Fruit fly (Drosophila melanogaster) whole organism, embryonic: ENCODE measurements around the gene Octbeta2R.

Experiments
- BtbVII ChIP-seq: fragments of 200-800 bp; sonication (Bioruptor generic); optimal IDR thresholded peaks from 3 replicates; lab custom pipeline; 2017; ENCODE audit warnings: missing biosample characterization, mild to moderate bottlenecking, missing genetic modification characterization
- CG10209 ChIP-seq: fragments of 200-800 bp; sonication (Bioruptor generic); optimal IDR thresholded peaks from 3 replicates; lab custom pipeline; 2017; ENCODE audit warnings: missing biosample characterization, mild to moderate bottlenecking, missing genetic modification characterization, missing genetic modification reagents
- CG12236 ChIP-seq: fragments of 200-800 bp; sonication (Bioruptor generic); optimal IDR thresholded peaks from 2 replicates; lab custom pipeline; 2016; ENCODE audit warnings: missing biosample characterization, missing genetic modification characterization
- CG12659 ChIP-seq: fragments of 200-800 bp; sonication (Bioruptor generic); optimal IDR thresholded peaks from 3 replicates; lab custom pipeline; 2017; ENCODE audit warnings: mild to moderate bottlenecking, missing biosample characterization, missing genetic modification reagents, missing genetic modification characterization
- CG15269 ChIP-seq: fragments of 200-800 bp; sonication (Bioruptor generic); optimal IDR thresholded peaks from 2 replicates; lab custom pipeline; 2018; ENCODE audit warnings: missing biosample characterization, mild to moderate bottlenecking, missing genetic modification characterization, moderate library complexity
- CG16813 ChIP-seq: fragments of 200-800 bp; sonication (Bioruptor generic); IDR thresholded peaks from 3 replicates; pipeline ENCODE4 v1.3.6; 2022; ENCODE audit warnings: missing biosample characterization, missing genetic modification characterization; ENCODE audit not compliant: partially characterized antibody
- CG2875 ChIP-seq: fragments of 200-800 bp; sonication (Bioruptor generic); optimal IDR thresholded peaks from 2 replicates; lab custom pipeline; 2017; ENCODE audit warnings: missing biosample characterization, mild to moderate bottlenecking, missing genetic modification characterization, missing genetic modification reagents
- CG33557 ChIP-seq: fragments of 200-800 bp; sonication (Bioruptor generic); optimal IDR thresholded peaks from 2 replicates; lab custom pipeline; 2019; ENCODE audit warnings: missing biosample characterization, mild to moderate bottlenecking, missing genetic modification characterization, moderate library complexity
- CG34376 ChIP-seq: fragments of 200-800 bp; sonication (Bioruptor generic); optimal IDR thresholded peaks from 2 replicates; lab custom pipeline; 2018; ENCODE audit warnings: missing biosample characterization, mild to moderate bottlenecking, missing genetic modification characterization
- CG4820 ChIP-seq: fragments of 200-800 bp; sonication (Bioruptor generic); optimal IDR thresholded peaks from 3 replicates; lab custom pipeline; 2016; ENCODE audit warnings: missing biosample characterization, missing genetic modification characterization
- CG5180 ChIP-seq: fragments of 200-800 bp; sonication (Bioruptor generic); optimal IDR thresholded peaks from 3 replicates; lab custom pipeline; 2017; ENCODE audit warnings: missing biosample characterization, missing genetic modification characterization, mild to moderate bottlenecking, moderate library complexity, missing genetic modification reagents
- CG7745 ChIP-seq: fragments of 200-800 bp; sonication (Bioruptor generic); optimal IDR thresholded peaks from 2 replicates; lab custom pipeline; 2018; ENCODE audit warnings: missing biosample characterization, mild to moderate bottlenecking, missing genetic modification characterization, moderate library complexity
- CG7839 ChIP-seq: fragments of 200-800 bp; sonication (Bioruptor generic); optimal IDR thresholded peaks from 3 replicates; lab custom pipeline; 2018; ENCODE audit warnings: missing biosample characterization, mild to moderate bottlenecking, missing genetic modification characterization, moderate library complexity
- CG8359 ChIP-seq: fragments of 200-800 bp; sonication (Bioruptor generic); optimal IDR thresholded peaks from 2 replicates; lab custom pipeline; 2017; ENCODE audit warnings: missing biosample characterization, mild to moderate bottlenecking, missing genetic modification characterization, borderline replicate concordance
- CG8478 ChIP-seq: fragments of >200 bp; optimal IDR thresholded peaks from 2 replicates; lab custom pipeline; 2018
- CG9609 ChIP-seq: fragments of 200-800 bp; sonication (Bioruptor generic); optimal IDR thresholded peaks from 3 replicates; lab custom pipeline; 2016; ENCODE audit warnings: missing biosample characterization, missing genetic modification characterization
- CkIIα-i1 ChIP-seq: fragments of 200-800 bp; sonication (Bioruptor generic); IDR thresholded peaks from 2 replicates; pipeline ENCODE4 v1.3.6; 2022; ENCODE audit warnings: missing biosample characterization, missing genetic modification characterization
- Dip3 ChIP-seq: fragments of 200-800 bp; sonication (Bioruptor generic); optimal IDR thresholded peaks from 3 replicates; lab custom pipeline; 2016; ENCODE audit warnings: missing biosample characterization, missing genetic modification characterization
- Dref ChIP-seq: fragments of 200-800 bp; sonication (Bioruptor generic); IDR thresholded peaks from 2 replicates; pipeline ENCODE4 v1.3.6; 2022; ENCODE audit warnings: missing biosample characterization, missing genetic modification characterization
- Ets97D ChIP-seq: fragments of 200-800 bp; sonication (Bioruptor generic); optimal IDR thresholded peaks from 3 replicates; lab custom pipeline; 2016; ENCODE audit warnings: missing biosample characterization, missing genetic modification characterization
- Fer3 ChIP-seq: fragments of 200-800 bp; sonication (Bioruptor generic); optimal IDR thresholded peaks from 2 replicates; lab custom pipeline; 2018; ENCODE audit warnings: missing biosample characterization, mild to moderate bottlenecking, missing genetic modification characterization, moderate library complexity
- HLHmδ ChIP-seq: fragments of 200-800 bp; sonication (Bioruptor generic); optimal IDR thresholded peaks from 2 replicates; lab custom pipeline; 2018; ENCODE audit warnings: missing biosample characterization, mild to moderate bottlenecking, missing genetic modification characterization, moderate library complexity
- HmgD ChIP-seq: fragments of 200-800 bp; sonication (Bioruptor generic); optimal IDR thresholded peaks from 3 replicates; lab custom pipeline; 2016; ENCODE audit warnings: missing biosample characterization, missing genetic modification characterization
- Hsf ChIP-seq: fragments of 200-800 bp; sonication (Bioruptor generic); optimal IDR thresholded peaks from 3 replicates; lab custom pipeline; 2016; ENCODE audit warnings: missing biosample characterization, missing genetic modification characterization
- NK7.1 ChIP-seq: fragments of 200-800 bp; sonication (Bioruptor generic); optimal IDR thresholded peaks from 3 replicates; lab custom pipeline; 2016; ENCODE audit warnings: missing biosample characterization, missing genetic modification characterization
- Neu2 ChIP-seq: fragments of 200-800 bp; sonication (Bioruptor generic); optimal IDR thresholded peaks from 3 replicates; lab custom pipeline; 2016; ENCODE audit warnings: missing biosample characterization, missing genetic modification characterization, borderline replicate concordance
- Nf-YB ChIP-seq: fragments of 200-800 bp; sonication (Bioruptor generic); optimal IDR thresholded peaks from 3 replicates; lab custom pipeline; 2019; ENCODE audit warnings: missing biosample characterization, mild to moderate bottlenecking, missing genetic modification characterization, moderate library complexity
- Nf-YC ChIP-seq: fragments of 200-800 bp; optimal IDR thresholded peaks from 3 replicates; lab custom pipeline; 2019; ENCODE audit warnings: missing biosample characterization, mild to moderate bottlenecking, missing genetic modification characterization, moderate library complexity
- Xbp1 ChIP-seq: fragments of 200-800 bp; sonication (Bioruptor generic); optimal IDR thresholded peaks from 3 replicates; lab custom pipeline; 2016; ENCODE audit warnings: missing biosample characterization, mild to moderate bottlenecking, missing genetic modification characterization
- Xrp1 ChIP-seq: fragments of 200-800 bp; sonication (Bioruptor generic); IDR thresholded peaks from 2 replicates; pipeline ENCODE4 v1.3.6; 2022; ENCODE audit warnings: missing biosample characterization, missing genetic modification characterization
- YL-1 ChIP-seq: fragments of 200-800 bp; sonication (Bioruptor generic); optimal IDR thresholded peaks from 3 replicates; lab custom pipeline; 2017; ENCODE audit warnings: missing biosample characterization, mild to moderate bottlenecking, missing genetic modification characterization
- aop ChIP-seq: fragments of 200-800 bp; sonication (Bioruptor generic); IDR thresholded peaks from 2 replicates; pipeline ENCODE4 v1.3.6; 2022; ENCODE audit warnings: missing biosample characterization, missing genetic modification characterization
- az2 ChIP-seq: fragments of 200-800 bp; sonication (Bioruptor generic); optimal IDR thresholded peaks from 3 replicates; lab custom pipeline; 2016; ENCODE audit warnings: missing biosample characterization, missing genetic modification characterization
- crp ChIP-seq, 2 experiments: fragments of 200-800 bp; sonication (Bioruptor generic); optimal IDR thresholded peaks; 2 replicates in 1 of 2; 3 replicates in 1 of 2; lab custom pipeline; 2017; ENCODE audit warnings: missing biosample characterization in 2 of 2, missing genetic modification characterization in 2 of 2, mild to moderate bottlenecking in 1 of 2, moderate library complexity in 1 of 2
- emc ChIP-seq: fragments of 200-800 bp; sonication (Bioruptor generic); optimal IDR thresholded peaks from 2 replicates; lab custom pipeline; 2016; ENCODE audit warnings: missing biosample characterization, missing genetic modification characterization
- ewg ChIP-seq: fragments of 200-800 bp; sonication (Bioruptor generic); optimal IDR thresholded peaks from 3 replicates; lab custom pipeline; 2017; ENCODE audit warnings: mild to moderate bottlenecking, missing biosample characterization, missing genetic modification reagents, missing genetic modification characterization
- gro ChIP-seq: fragments of 200-800 bp; sonication (Bioruptor generic); optimal IDR thresholded peaks from 2 replicates; lab custom pipeline; 2016; ENCODE audit warnings: missing biosample characterization, missing genetic modification characterization
- maf-S ChIP-seq: fragments of 200-800 bp; sonication (Bioruptor generic); optimal IDR thresholded peaks from 2 replicates; lab custom pipeline; 2016; ENCODE audit warnings: missing biosample characterization, missing genetic modification characterization
- nerfin-1 ChIP-seq: fragments of 200-800 bp; sonication (Bioruptor generic); optimal IDR thresholded peaks from 3 replicates; lab custom pipeline; 2019; ENCODE audit warnings: missing biosample characterization, mild to moderate bottlenecking, missing genetic modification characterization, moderate library complexity
- nmo ChIP-seq: fragments of 200-800 bp; sonication (Bioruptor generic); optimal IDR thresholded peaks from 2 replicates; lab custom pipeline; 2018; ENCODE audit warnings: missing biosample characterization, mild to moderate bottlenecking, missing genetic modification characterization, moderate library complexity
- org-1 ChIP-seq: fragments of 200-800 bp; sonication (Bioruptor generic); optimal IDR thresholded peaks from 2 replicates; lab custom pipeline; 2017; ENCODE audit warnings: missing biosample characterization, missing genetic modification characterization
- pita ChIP-seq: fragments of 200-800 bp; sonication (Bioruptor generic); optimal IDR thresholded peaks from 2 replicates; lab custom pipeline; 2017; ENCODE audit warnings: missing biosample characterization, mild to moderate bottlenecking, missing genetic modification characterization
- repo ChIP-seq: fragments of 200-800 bp; sonication (Bioruptor generic); optimal IDR thresholded peaks from 2 replicates; lab custom pipeline; 2016; ENCODE audit warnings: missing biosample characterization, missing genetic modification characterization
- row ChIP-seq: fragments of 200-800 bp; sonication (Bioruptor generic); IDR thresholded peaks from 3 replicates; pipeline ENCODE4 v1.3.6; 2022; ENCODE audit warnings: missing biosample characterization, missing genetic modification characterization
- run ChIP-seq: fragments of 200-800 bp; sonication (Bioruptor generic); optimal IDR thresholded peaks from 3 replicates; lab custom pipeline; 2018; ENCODE audit warnings: missing biosample characterization, mild to moderate bottlenecking, missing genetic modification characterization
- sens ChIP-seq: fragments of 200-800 bp; sonication (Bioruptor generic); peaks from one replicate; lab custom pipeline; 2016; ENCODE audit warnings: missing biosample characterization, missing genetic modification characterization
- sima ChIP-seq: fragments of 200-800 bp; sonication (Bioruptor generic); optimal IDR thresholded peaks from 2 replicates; lab custom pipeline; 2016; ENCODE audit warnings: missing biosample characterization, missing genetic modification characterization
- stc ChIP-seq: fragments of 200-800 bp; sonication (Bioruptor generic); IDR thresholded peaks from 2 replicates; pipeline ENCODE4 v1.3.6; 2022; ENCODE audit warnings: missing biosample characterization, missing genetic modification characterization
- tll ChIP-seq, 2 experiments: fragments of 200-800 bp in 1 of 2; fragments of >200 bp in 1 of 2; sonication (Bioruptor generic) in 1 of 2; optimal IDR thresholded peaks; 2 replicates each; lab custom pipeline; 2017 to 2019; ENCODE audit warnings: missing biosample characterization in 2 of 2, missing genetic modification characterization in 2 of 2, mild to moderate bottlenecking in 1 of 2, moderate library complexity in 1 of 2
- ttk ChIP-seq: fragments of 200-800 bp; sonication (Bioruptor generic); IDR thresholded peaks from 2 replicates; pipeline ENCODE4 v2.1.2; 2022; ENCODE audit warnings: missing biosample characterization, missing genetic modification characterization

Gene Octbeta2R

dm6 chr3R:12627691-12628148, 32.2 kb upstream of the Octbeta2R start, which contains the start of the genes Vha55 and Snx3 (continued):
- peak; percentile 98 for TF ChIP-seq pita (GFP tag; lab: Kevin White, UChicago)
- peak; percentile 62 for TF ChIP-seq Nf-YC (tag; lab: Kevin White, UChicago)
- TF ChIP-seq CG10209 (GFP tag; lab: Kevin White, UChicago) = peak; percentile 55
- peak in 1 of 2 experiments; percentile 82 for TF ChIP-seq crp (GFP tag; optimal IDR thresholded peaks at IDR 0.05; lab: Kevin White, UChicago)
- TF ChIP-seq NK7.1 (GFP tag; lab: Kevin White, UChicago) = peak; percentile 77
- peak; percentile 82 for TF ChIP-seq CG8478 (lab: Kevin White, UChicago)
- peak; percentile 95 for TF ChIP-seq nerfin-1 (tag; lab: Kevin White, UChicago)
- peak; percentile 25 for TF ChIP-seq CG2875 (GFP tag; lab: Kevin White, UChicago)
- peak; percentile 89 for TF ChIP-seq Xbp1 (GFP tag; lab: Kevin White, UChicago)
- peak; percentile 36 for TF ChIP-seq sima (GFP tag; lab: Kevin White, UChicago)
- TF ChIP-seq CG4820 = peak; percentile 68
- TF ChIP-seq CG8359 (GFP tag; lab: Kevin White, UChicago) = no peak
- peak; percentile 95 for TF ChIP-seq CG12659 (GFP tag; lab: Kevin White, UChicago)
- peak; percentile 27 for TF ChIP-seq repo (GFP tag; lab: Kevin White, UChicago)
- peak; percentile 83 for TF ChIP-seq Hsf (GFP tag; lab: Kevin White, UChicago)
- no peak for TF ChIP-seq CkIIα-i1 (GFP tag; lab: Robert Waterston, UW)
- no peak for TF ChIP-seq CG16813 (GFP tag; lab: Robert Waterston, UW)
- TF ChIP-seq CG7839 (tag; lab: Kevin White, UChicago) = peak; percentile 36
- TF ChIP-seq Fer3 = peak; percentile 57
- TF ChIP-seq CG33557 (GFP tag; lab: Kevin White, UChicago) = peak; percentile 37
- no peak for TF ChIP-seq ttk (GFP tag; lab: Robert Waterston, UW)
- no peak for TF ChIP-seq Dref (GFP tag; lab: Robert Waterston, UW)
- peak; percentile 3 for TF ChIP-seq run (tag; lab: Kevin White, UChicago)
- peak; percentile 46 for TF ChIP-seq ewg (GFP tag; lab: Kevin White, UChicago)
- TF ChIP-seq az2 (GFP tag; lab: Kevin White, UChicago) = peak; percentile 52
- peak in 1 of 2 experiments; percentile 46 for TF ChIP-seq tll (GFP tag; optimal IDR thresholded peaks at IDR 0.05; lab: Kevin White, UChicago)
- TF ChIP-seq YL-1 (GFP tag; lab: Kevin White, UChicago) = peak; percentile 81
- TF ChIP-seq HLHmδ = peak; percentile 76
- peak; percentile 44 for TF ChIP-seq BtbVII (GFP tag; lab: Kevin White, UChicago)
- peak; percentile 48 for TF ChIP-seq Nf-YB
- no peak for TF ChIP-seq aop (GFP tag; lab: Robert Waterston, UW)
- no peak for TF ChIP-seq Xrp1 (GFP tag; lab: Robert Waterston, UW)
- peak; percentile 96 for TF ChIP-seq HmgD (GFP tag; lab: Kevin White, UChicago)
- TF ChIP-seq CG7745 (tag; lab: Kevin White, UChicago) = peak; percentile 77
- peak; percentile 81 for TF ChIP-seq nmo (GFP tag; lab: Kevin White, UChicago)
- TF ChIP-seq org-1 (GFP tag; lab: Kevin White, UChicago) = peak; percentile 43
- TF ChIP-seq Ets97D (GFP tag; lab: Kevin White, UChicago) = peak; percentile 97
- no peak for TF ChIP-seq Neu2 (GFP tag; lab: Kevin White, UChicago)
- TF ChIP-seq gro (GFP tag; lab: Kevin White, UChicago) = peak; percentile 93
- TF ChIP-seq CG12236 (GFP tag; lab: Kevin White, UChicago) = peak; percentile 55
- peak; percentile 70 for TF ChIP-seq maf-S
- no peak for TF ChIP-seq CG15269
- no peak for TF ChIP-seq CG5180
- peak; percentile 92 for TF ChIP-seq sens (GFP tag; lab: Kevin White, UChicago)
- no peak for TF ChIP-seq stc (GFP tag; lab: Robert Waterston, UW)
- TF ChIP-seq row = no peak
- peak; percentile 81 for TF ChIP-seq emc (GFP tag; lab: Kevin White, UChicago)
- TF ChIP-seq CG34376 (GFP tag; lab: Kevin White, UChicago) = peak; percentile 46
- TF ChIP-seq Dip3 (GFP tag; lab: Kevin White, UChicago) = peak; percentile 82
- peak; percentile 90 for TF ChIP-seq CG9609 (GFP tag; lab: Kevin White, UChicago)
